Worm (Caenorhabditis elegans) whole organism, early embryonic: Measurements from ENCODE around the gene str-115.

Source experiments
- ama-1 ChIP-seq: fragments of 150-350 bp; optimal IDR thresholded peaks from 2 replicates; lab custom pipeline; 2014
- ceh-13 ChIP-seq: fragments of 200-800 bp; sonication (Bioruptor generic); optimal IDR thresholded peaks from 2 replicates; lab custom pipeline; 2018; ENCODE audit warnings: mild to moderate bottlenecking, missing genetic modification characterization, missing compliant biosample characterization
- ceh-36 ChIP-seq: sonication (generic microtip); optimal IDR thresholded peaks from 2 replicates; lab custom pipeline; 2016; ENCODE audit warnings: missing genetic modification characterization, inconsistent platforms, missing compliant biosample characterization
- flt-1 ChIP-seq: fragments of 200-800 bp; sonication (Bioruptor generic); IDR thresholded peaks from 2 replicates; pipeline ENCODE4 v1.3.6; 2022; ENCODE audit warnings: missing genetic modification characterization, missing compliant biosample characterization
- hmbx-1 ChIP-seq: sonication (generic microtip); optimal IDR thresholded peaks from 2 replicates; lab custom pipeline; 2016; ENCODE audit warnings: mild to moderate bottlenecking, missing genetic modification characterization, missing compliant biosample characterization
- hmg-4 ChIP-seq: fragments of 200-800 bp; sonication (Bioruptor generic); optimal IDR thresholded peaks from 2 replicates; lab custom pipeline; 2018; ENCODE audit warnings: mild to moderate bottlenecking, missing genetic modification characterization, missing compliant biosample characterization
- sea-1 ChIP-seq: fragments of 200-800 bp; sonication (Bioruptor generic); conservative IDR thresholded peaks from 2 replicates; pipeline ENCODE4 v1.3.6; 2022; ENCODE audit warnings: missing genetic modification characterization, missing compliant biosample characterization
- tbx-37 ChIP-seq: fragments of 200-800 bp; sonication (Bioruptor generic); conservative IDR thresholded peaks from 2 replicates; pipeline ENCODE4 v1.3.6; 2022; ENCODE audit warnings: missing genetic modification reagents, missing genetic modification characterization, missing compliant biosample characterization
- tra-4 ChIP-seq: sonication (generic microtip); optimal IDR thresholded peaks from 2 replicates; lab custom pipeline; 2017; ENCODE audit warnings: missing genetic modification characterization, missing compliant biosample characterization

DNA sequence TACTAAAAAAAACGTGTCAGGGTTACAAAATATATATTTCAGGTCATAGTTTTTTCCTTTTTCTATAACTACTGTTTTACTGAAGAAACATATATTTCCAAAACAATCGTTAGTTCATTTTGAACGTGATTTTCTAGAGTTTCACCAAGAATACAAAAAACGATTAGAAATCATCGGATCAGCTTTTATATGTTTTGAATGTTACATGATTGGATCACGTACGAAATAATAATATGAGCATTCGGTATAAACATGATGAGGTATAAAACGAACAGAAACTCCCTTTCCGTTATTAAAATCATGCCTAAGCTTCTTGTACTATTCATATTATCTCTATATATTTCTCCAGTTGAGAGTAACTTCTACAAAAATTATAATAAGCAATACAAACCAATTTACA is 4.0 kb downstream of the str-115 start, which contains the start of gene clec-223:
- TF ChIP-seq flt-1 (GFP tag; lab: Robert Waterston, UW): no peak
- no peak for TF ChIP-seq ama-1 (lab: Kevin White, UChicago)
- no peak for TF ChIP-seq ceh-36
- TF ChIP-seq hmbx-1: no peak
- TF ChIP-seq tbx-37 (GFP tag; lab: Robert Waterston, UW): no peak
- no peak for TF ChIP-seq ceh-13 (GFP tag; lab: Kevin White, UChicago)
- no peak for TF ChIP-seq hmg-4
- TF ChIP-seq sea-1 (GFP tag; lab: Robert Waterston, UW): no peak
- no peak for TF ChIP-seq tra-4 (tag; lab: Kevin White, UChicago)
